Fruit fly (Drosophila melanogaster) whole organism, embryonic: Measurements from ENCODE around the gene crq.
A peak's percentile ranks its signal among the peaks of the same experiment; 100 is the strongest.

ENCODE experiments used
- ATbp ChIP-seq: fragments of 200-800 bp; sonication (Bioruptor generic); optimal IDR thresholded peaks from 2 replicates; lab custom pipeline; 2017; ENCODE audit warnings: missing biosample characterization, mild to moderate bottlenecking, missing genetic modification characterization, missing genetic modification reagents
- Abd-B ChIP-seq: fragments of 200-800 bp; sonication (Bioruptor generic); optimal IDR thresholded peaks from 2 replicates; lab custom pipeline; 2018; ENCODE audit warnings: missing biosample characterization, mild to moderate bottlenecking, missing genetic modification characterization, moderate library complexity
- Antp ChIP-seq: fragments of 200-800 bp; sonication (Bioruptor generic); optimal IDR thresholded peaks from 3 replicates; lab custom pipeline; 2016; ENCODE audit warnings: missing biosample characterization, missing genetic modification characterization
- CG10565 ChIP-seq: fragments of 200-800 bp; sonication (Bioruptor generic); optimal IDR thresholded peaks from 3 replicates; lab custom pipeline; 2016; ENCODE audit warnings: missing biosample characterization, mild to moderate bottlenecking, missing genetic modification characterization
- CG11093 ChIP-seq: fragments of 200-800 bp; sonication (Bioruptor generic); IDR thresholded peaks from 3 replicates; pipeline ENCODE4 v1.3.6; 2022; ENCODE audit warnings: missing biosample characterization, missing genetic modification characterization
- CG12071 ChIP-seq: fragments of 200-800 bp; sonication (Bioruptor generic); optimal IDR thresholded peaks from 3 replicates; lab custom pipeline; 2018; ENCODE audit warnings: missing biosample characterization, mild to moderate bottlenecking, missing genetic modification characterization
- CG1233 ChIP-seq: fragments of 200-800 bp; sonication (Bioruptor generic); optimal IDR thresholded peaks from 4 replicates; lab custom pipeline; 2018; ENCODE audit warnings: missing biosample characterization, mild to moderate bottlenecking, missing genetic modification characterization
- CG12942 ChIP-seq: fragments of 200-800 bp; sonication (Bioruptor generic); optimal IDR thresholded peaks from 3 replicates; lab custom pipeline; 2016; ENCODE audit warnings: missing biosample characterization, missing genetic modification characterization
- CG13287 ChIP-seq: fragments of 200-800 bp; sonication (Bioruptor generic); IDR thresholded peaks from 2 replicates; pipeline ENCODE4 v1.3.6; 2022; ENCODE audit warnings: missing biosample characterization, missing genetic modification characterization; ENCODE audit not compliant: partially characterized antibody
- CG15269 ChIP-seq: fragments of 200-800 bp; sonication (Bioruptor generic); optimal IDR thresholded peaks from 2 replicates; lab custom pipeline; 2018; ENCODE audit warnings: missing biosample characterization, mild to moderate bottlenecking, missing genetic modification characterization, moderate library complexity
- CG15479 ChIP-seq: fragments of 200-800 bp; sonication (Bioruptor generic); optimal IDR thresholded peaks from 3 replicates; lab custom pipeline; 2019; ENCODE audit warnings: missing biosample characterization, mild to moderate bottlenecking, missing genetic modification characterization, moderate library complexity
- CG16813 ChIP-seq: fragments of 200-800 bp; sonication (Bioruptor generic); IDR thresholded peaks from 3 replicates; pipeline ENCODE4 v1.3.6; 2022; ENCODE audit warnings: missing biosample characterization, missing genetic modification characterization; ENCODE audit not compliant: partially characterized antibody
- CG16863 ChIP-seq: fragments of 200-800 bp; sonication (Bioruptor generic); optimal IDR thresholded peaks from 3 replicates; lab custom pipeline; 2016; ENCODE audit warnings: missing biosample characterization, missing genetic modification characterization
- CG17568 ChIP-seq: fragments of 200-800 bp; sonication (Bioruptor generic); optimal IDR thresholded peaks from 2 replicates; lab custom pipeline; 2018; ENCODE audit warnings: missing biosample characterization, mild to moderate bottlenecking, missing genetic modification characterization, moderate library complexity
- CG17612 ChIP-seq: fragments of 200-800 bp; sonication (Bioruptor generic); IDR thresholded peaks from 2 replicates; pipeline ENCODE4 v1.3.6; 2022; ENCODE audit warnings: missing biosample characterization, missing genetic modification characterization
- CG17912 ChIP-seq: fragments of 200-800 bp; sonication (Bioruptor generic); optimal IDR thresholded peaks from 2 replicates; lab custom pipeline; 2018; ENCODE audit warnings: missing biosample characterization, mild to moderate bottlenecking, missing genetic modification characterization
- CG1792 ChIP-seq: fragments of 200-800 bp; sonication (Bioruptor generic); optimal IDR thresholded peaks from 2 replicates; lab custom pipeline; 2016; ENCODE audit warnings: missing biosample characterization, missing genetic modification characterization
- CG2712 ChIP-seq: fragments of 200-800 bp; optimal IDR thresholded peaks from 3 replicates; lab custom pipeline; 2019; ENCODE audit warnings: missing biosample characterization, mild to moderate bottlenecking, missing genetic modification characterization, moderate library complexity
- CG3281 ChIP-seq: fragments of 200-800 bp; sonication (Bioruptor generic); optimal IDR thresholded peaks from 3 replicates; lab custom pipeline; 2017; ENCODE audit warnings: missing biosample characterization, mild to moderate bottlenecking, missing genetic modification characterization
- CG3726 ChIP-seq: fragments of 200-800 bp; sonication (Bioruptor generic); IDR thresholded peaks from 3 replicates; pipeline ENCODE4, ENCODE4 v1.3.6; 2022; ENCODE audit warnings: missing biosample characterization, missing genetic modification characterization
- CG4282 ChIP-seq: fragments of 200-800 bp; sonication (Bioruptor generic); optimal IDR thresholded peaks from 2 replicates; lab custom pipeline; 2016; ENCODE audit warnings: missing biosample characterization, missing genetic modification characterization
- CG4424 ChIP-seq: fragments of 200-800 bp; sonication (Bioruptor generic); optimal IDR thresholded peaks from 3 replicates; lab custom pipeline; 2016; ENCODE audit warnings: missing biosample characterization, missing genetic modification characterization
- CG4707 ChIP-seq: fragments of 200-800 bp; sonication (Bioruptor generic); optimal IDR thresholded peaks from 2 replicates; lab custom pipeline; 2018; ENCODE audit warnings: missing biosample characterization, mild to moderate bottlenecking, missing genetic modification characterization, moderate library complexity
- CG6254 ChIP-seq: fragments of 200-800 bp; sonication (Bioruptor generic); optimal IDR thresholded peaks from 3 replicates; lab custom pipeline; 2017; ENCODE audit warnings: mild to moderate bottlenecking, missing biosample characterization, missing genetic modification reagents, missing genetic modification characterization
- CG6272 ChIP-seq: fragments of 200-800 bp; sonication (Bioruptor generic); IDR thresholded peaks from 2 replicates; pipeline ENCODE4 v1.3.6; 2022; ENCODE audit warnings: missing biosample characterization, missing genetic modification characterization
- CG6854 ChIP-seq: fragments of 200-800 bp; sonication (Bioruptor generic); optimal IDR thresholded peaks from 3 replicates; lab custom pipeline; 2017; ENCODE audit warnings: missing biosample characterization, mild to moderate bottlenecking, missing genetic modification characterization
- CG8089 ChIP-seq: fragments of 200-800 bp; sonication (Bioruptor generic); optimal IDR thresholded peaks from 3 replicates; lab custom pipeline; 2016; ENCODE audit warnings: missing biosample characterization, missing genetic modification characterization
- CG9215 ChIP-seq: fragments of 200-800 bp; sonication (Bioruptor generic); IDR thresholded peaks from 2 replicates; pipeline ENCODE4 v1.3.6; 2022; ENCODE audit warnings: missing biosample characterization, missing genetic modification characterization
- Chrac-16 ChIP-seq: fragments of 200-800 bp; sonication (Bioruptor generic); optimal IDR thresholded peaks from 3 replicates; lab custom pipeline; 2016; ENCODE audit warnings: missing biosample characterization, missing genetic modification characterization
- E2f2 ChIP-seq: fragments of 200-800 bp; sonication (Bioruptor generic); IDR thresholded peaks from 2 replicates; pipeline ENCODE4 v1.3.6; 2022; ENCODE audit warnings: missing biosample characterization, missing genetic modification characterization
- Gsc ChIP-seq: fragments of 200-800 bp; sonication (Bioruptor generic); IDR thresholded peaks from 2 replicates; pipeline ENCODE4 v1.3.6; 2022; ENCODE audit warnings: missing biosample characterization, missing genetic modification characterization
- Hey ChIP-seq: fragments of 200-800 bp; sonication (Bioruptor generic); optimal IDR thresholded peaks from 3 replicates; lab custom pipeline; 2018; ENCODE audit warnings: missing biosample characterization, mild to moderate bottlenecking, missing genetic modification characterization
- Hr3 ChIP-seq: fragments of 200-800 bp; sonication (Bioruptor generic); optimal IDR thresholded peaks from 3 replicates; lab custom pipeline; 2016; ENCODE audit warnings: missing biosample characterization, missing genetic modification characterization
- Hsf ChIP-seq: fragments of 200-800 bp; sonication (Bioruptor generic); optimal IDR thresholded peaks from 3 replicates; lab custom pipeline; 2016; ENCODE audit warnings: missing biosample characterization, missing genetic modification characterization
- Meics ChIP-seq: fragments of 200-800 bp; sonication (Bioruptor generic); optimal IDR thresholded peaks from 2 replicates; lab custom pipeline; 2017; ENCODE audit warnings: missing biosample characterization, mild to moderate bottlenecking, missing genetic modification characterization
- Myb ChIP-seq: fragments of 200-800 bp; sonication (Bioruptor generic); optimal IDR thresholded peaks from 2 replicates; lab custom pipeline; 2016; ENCODE audit warnings: missing biosample characterization, missing genetic modification characterization
- NfI ChIP-seq: fragments of 200-800 bp; sonication (Bioruptor generic); optimal IDR thresholded peaks from 3 replicates; lab custom pipeline; 2018; ENCODE audit warnings: missing biosample characterization, mild to moderate bottlenecking, missing genetic modification characterization, moderate library complexity
- PHDP ChIP-seq: fragments of 200-800 bp; sonication (Bioruptor generic); optimal IDR thresholded peaks from 3 replicates; lab custom pipeline; 2018; ENCODE audit warnings: missing biosample characterization, mild to moderate bottlenecking, missing genetic modification characterization, moderate library complexity
- YL-1 ChIP-seq: fragments of 200-800 bp; sonication (Bioruptor generic); optimal IDR thresholded peaks from 3 replicates; lab custom pipeline; 2017; ENCODE audit warnings: missing biosample characterization, mild to moderate bottlenecking, missing genetic modification characterization
- ap ChIP-seq: fragments of 200-800 bp; sonication (Bioruptor generic); IDR thresholded peaks from 2 replicates; pipeline ENCODE4 v1.3.6; 2022; ENCODE audit warnings: missing biosample characterization, missing genetic modification characterization
- dan ChIP-seq: fragments of 200-800 bp; sonication (Bioruptor generic); IDR thresholded peaks from 2 replicates; pipeline ENCODE4 v1.3.6; 2022; ENCODE audit warnings: missing biosample characterization, missing genetic modification characterization
- kah ChIP-seq: fragments of 200-800 bp; sonication (Bioruptor generic); optimal IDR thresholded peaks from 2 replicates; lab custom pipeline; 2018; ENCODE audit warnings: missing biosample characterization, mild to moderate bottlenecking, missing genetic modification characterization
- lmd ChIP-seq: fragments of 200-800 bp; sonication (Bioruptor generic); IDR thresholded peaks from 2 replicates; pipeline ENCODE4 v1.3.6; 2022; ENCODE audit warnings: missing biosample characterization, missing genetic modification characterization
- onecut ChIP-seq: fragments of 200-800 bp; sonication (Bioruptor generic); IDR thresholded peaks from 2 replicates; pipeline ENCODE4 v1.3.6; 2022; ENCODE audit warnings: missing biosample characterization, missing genetic modification characterization
- otp ChIP-seq: fragments of 200-800 bp; sonication (Bioruptor generic); IDR thresholded peaks from 3 replicates; pipeline ENCODE4, ENCODE4 v1.3.6; 2022; ENCODE audit warnings: missing biosample characterization, missing genetic modification characterization
- prd ChIP-seq, 3 experiments: fragments of >200 bp in 2 of 3; fragments of 200-800 bp in 1 of 3; sonication (Bioruptor generic) in 1 of 3; optimal IDR thresholded peaks in 2 of 3; IDR thresholded peaks in 1 of 3; 2 replicates in 2 of 3; 3 replicates in 1 of 3; pipeline versions ENCODE4 v1.3.6 to Lab custom; 2017 to 2022; ENCODE audit warnings: missing biosample characterization in 1 of 3, missing genetic modification characterization in 1 of 3
- salm ChIP-seq: fragments of 200-800 bp; sonication (Bioruptor generic); optimal IDR thresholded peaks from 2 replicates; lab custom pipeline; 2018; ENCODE audit warnings: missing biosample characterization, mild to moderate bottlenecking, missing genetic modification characterization
- sd ChIP-seq: fragments of 200-800 bp; sonication (Bioruptor generic); optimal IDR thresholded peaks from 3 replicates; lab custom pipeline; 2018; ENCODE audit warnings: missing biosample characterization, mild to moderate bottlenecking, missing genetic modification characterization, moderate library complexity
- stc ChIP-seq: fragments of 200-800 bp; sonication (Bioruptor generic); IDR thresholded peaks from 2 replicates; pipeline ENCODE4 v1.3.6; 2022; ENCODE audit warnings: missing biosample characterization, missing genetic modification characterization
- tll ChIP-seq, 2 experiments: fragments of 200-800 bp in 1 of 2; fragments of >200 bp in 1 of 2; sonication (Bioruptor generic) in 1 of 2; optimal IDR thresholded peaks; 2 replicates each; lab custom pipeline; 2017 to 2019; ENCODE audit warnings: missing biosample characterization in 2 of 2, missing genetic modification characterization in 2 of 2, mild to moderate bottlenecking in 1 of 2, moderate library complexity in 1 of 2
- trem ChIP-seq: fragments of 200-800 bp; optimal IDR thresholded peaks from 3 replicates; lab custom pipeline; 2019; ENCODE audit warnings: missing biosample characterization, mild to moderate bottlenecking, missing genetic modification characterization, moderate library complexity

crq gene

dm6 chr2L:493274-493673 lies 40.5 kb upstream of the crq start (continued):
- TF ChIP-seq sd (no peak), CG4282 (no peak), YL-1 (GFP tag; lab: Kevin White, UChicago) (no peak), CG12942 (GFP tag; lab: Kevin White, UChicago) (peak; percentile 1), otp (GFP tag; lab: Robert Waterston, UW) (no peak), CG17612 (no peak), Meics (GFP tag; lab: Kevin White, UChicago) (no peak), kah (GFP tag; lab: Kevin White, UChicago) (no peak), Abd-B (GFP tag; lab: Kevin White, UChicago) (no peak), CG15479 (GFP tag; lab: Kevin White, UChicago) (no peak), Myb (GFP tag; lab: Kevin White, UChicago) (no peak), tll (GFP tag; optimal IDR thresholded peaks at IDR 0.05; lab: Kevin White, UChicago) (no peak), CG1792 (GFP tag; lab: Kevin White, UChicago) (no peak), CG6272 (GFP tag; lab: Robert Waterston, UW) (no peak), CG15269 (tag; lab: Kevin White, UChicago) (no peak), ap (GFP tag; lab: Robert Waterston, UW) (no peak), CG6254 (GFP tag; lab: Kevin White, UChicago) (no peak), Chrac-16 (GFP tag; lab: Kevin White, UChicago) (peak; percentile 46), CG16863 (GFP tag; lab: Kevin White, UChicago) (peak; percentile 32), CG8089 (no peak), Antp (no peak), CG17568 (GFP tag; lab: Kevin White, UChicago) (no peak), CG13287 (GFP tag; lab: Robert Waterston, UW) (no peak), PHDP (tag; lab: Kevin White, UChicago) (peak; percentile 1), stc (0 out of 2 replicates have a peak, but pooled peaks have one; percentile 16), CG17912 (no peak), CG4707 (no peak), dan (GFP tag; lab: Robert Waterston, UW) (no peak), CG4424 (GFP tag; lab: Kevin White, UChicago) (no peak), Hsf (peak; percentile 50), prd (optimal IDR thresholded peaks at IDR 0.05; lab: Kevin White, UChicago) (no peak), prd (GFP tag; IDR thresholded peaks at IDR 0.05; lab: Robert Waterston, UW) (peak; percentile 29; the same call in 1 of the 3 replicates), lmd (peak; percentile 48; the same call in 1 of the 2 replicates), CG1233 (GFP tag; lab: Kevin White, UChicago) (no peak), Hey (tag; lab: Kevin White, UChicago) (no peak), NfI (GFP tag; lab: Kevin White, UChicago) (no peak), CG11093 (GFP tag; lab: Robert Waterston, UW) (no peak), CG10565 (GFP tag; lab: Kevin White, UChicago) (no peak), onecut (GFP tag; lab: Robert Waterston, UW) (no peak), salm (tag; lab: Kevin White, UChicago) (no peak), trem (tag; lab: Kevin White, UChicago) (no peak), Hr3 (peak; percentile 30), CG16813 (no peak), ATbp (peak; percentile 34), CG6854 (GFP tag; lab: Kevin White, UChicago) (no peak), Gsc (no peak), CG3281 (GFP tag; lab: Kevin White, UChicago) (no peak), E2f2 (GFP tag; lab: Robert Waterston, UW) (peak; percentile 31; the same call in 1 of the 2 replicates), CG3726 (GFP tag; lab: Robert Waterston, UW) (no peak), CG9215 (no peak), CG12071 (GFP tag; lab: Kevin White, UChicago) (no peak), CG2712 (tag; lab: Kevin White, UChicago) (peak; percentile 9)
